Fruit fly (Drosophila melanogaster): ENCODE measurements around the gene CG32112.

The CG32112 gene

dm6 chr3L:12745121-12745770, 3.7 kb downstream of the CG32112 start, which contains the start of gene CG32109:
CG32109 (plus strand) TSS chr3L:12745344.
- no peak for TF ChIP-seq Dll (optimal IDR thresholded peaks at IDR 0.05)
- TF ChIP-seq CG8478 (optimal IDR thresholded peaks at IDR 0.05): no peak
- no peak for TF ChIP-seq EcR (GFP tag; optimal IDR thresholded peaks at IDR 0.05)
- no peak for TF ChIP-seq usp (GFP tag; optimal IDR thresholded peaks at IDR 0.05)
- no peak for TF ChIP-seq pan (optimal IDR thresholded peaks at IDR 0.05)
- TF ChIP-seq psq (optimal IDR thresholded peaks at IDR 0.05): no peak

dm6 chr3L:12746241-12746640, 4.7 kb downstream of the CG32112 start:
- TF ChIP-seq psq (optimal IDR thresholded peaks at IDR 0.05) (no peak), EcR (GFP tag; optimal IDR thresholded peaks at IDR 0.05) (no peak), Dll (optimal IDR thresholded peaks at IDR 0.05) (no peak), pan (optimal IDR thresholded peaks at IDR 0.05) (no peak), CG8478 (optimal IDR thresholded peaks at IDR 0.05) (no peak), usp (GFP tag; optimal IDR thresholded peaks at IDR 0.05) (no peak)

dm6 chr3L:12748711-12749566, 7.4 kb downstream of the CG32112 start:
- TF ChIP-seq EcR (GFP tag; optimal IDR thresholded peaks at IDR 0.05) (no peak), usp (GFP tag; optimal IDR thresholded peaks at IDR 0.05) (no peak), Dll (optimal IDR thresholded peaks at IDR 0.05) (no peak), CG8478 (optimal IDR thresholded peaks at IDR 0.05) (no peak), psq (optimal IDR thresholded peaks at IDR 0.05) (no peak), pan (optimal IDR thresholded peaks at IDR 0.05) (no peak)

dm6 chr3L:12749567-12750535, 8.3 kb downstream of the CG32112 start, which contains the start of the genes Klc and CG10984:
Klc (minus strand) TSS chr3L:12750056.
CG10984 (plus strand) TSS chr3L:12750119.
- TF ChIP-seq usp (GFP tag; optimal IDR thresholded peaks at IDR 0.05): no peak
- TF ChIP-seq psq (optimal IDR thresholded peaks at IDR 0.05): no peak
- no peak for TF ChIP-seq Dll (optimal IDR thresholded peaks at IDR 0.05)
- no peak for TF ChIP-seq pan (optimal IDR thresholded peaks at IDR 0.05)
- no peak for TF ChIP-seq EcR (GFP tag; optimal IDR thresholded peaks at IDR 0.05)

dm6 chr3L:12754769-12755189, 13.3 kb downstream of the CG32112 start, which contains the start of the genes CG10973 and Vps13D:
CG10973 (minus strand) TSS chr3L:12754774.
Vps13D (plus strand) TSS chr3L:12755049.
- TF ChIP-seq EcR (GFP tag; optimal IDR thresholded peaks at IDR 0.05): no peak
- no peak for TF ChIP-seq usp (GFP tag; optimal IDR thresholded peaks at IDR 0.05)
- TF ChIP-seq Dll (optimal IDR thresholded peaks at IDR 0.05): no peak
- TF ChIP-seq pan (optimal IDR thresholded peaks at IDR 0.05): no peak
- no peak for TF ChIP-seq CG8478 (optimal IDR thresholded peaks at IDR 0.05)
- TF ChIP-seq psq (optimal IDR thresholded peaks at IDR 0.05): no peak

dm6 chr3L:12772740-12773686, 31.5 kb downstream of the CG32112 start, which contains the start of gene Hip1:
Hip1 (minus strand) TSS chr3L:12773573.
- TF ChIP-seq EcR (GFP tag; optimal IDR thresholded peaks at IDR 0.05) (no peak), CG8478 (optimal IDR thresholded peaks at IDR 0.05) (no peak), psq (optimal IDR thresholded peaks at IDR 0.05) (no peak)

- TF ChIP-seq pan (optimal IDR thresholded peaks at IDR 0.05) (no peak), CG8478 (optimal IDR thresholded peaks at IDR 0.05) (no peak), usp (GFP tag; optimal IDR thresholded peaks at IDR 0.05) (no peak)
Measured at dm6 chr3L:12778616-12779015, 37.1 kb downstream of the CG32112 start, which contains the start of gene CG32106. CG32106 (minus strand) TSS chr3L:12778716.

- TF ChIP-seq Dll (optimal IDR thresholded peaks at IDR 0.05) (no peak), usp (GFP tag; optimal IDR thresholded peaks at IDR 0.05) (no peak)
Measured at dm6 chr3L:12780997-12781396, 39.5 kb downstream of the CG32112 start, which contains the start of the genes CG10969 and CG17666. CG10969 (minus strand) TSS chr3L:12781097. CG17666 (plus strand) TSS chr3L:12781325.

- TF ChIP-seq usp (GFP tag; optimal IDR thresholded peaks at IDR 0.05): no peak
- TF ChIP-seq psq (optimal IDR thresholded peaks at IDR 0.05): no peak
- TF ChIP-seq pan (optimal IDR thresholded peaks at IDR 0.05): no peak
- no peak for TF ChIP-seq EcR (GFP tag; optimal IDR thresholded peaks at IDR 0.05)
- no peak for TF ChIP-seq Dll (optimal IDR thresholded peaks at IDR 0.05)
- TF ChIP-seq CG8478 (optimal IDR thresholded peaks at IDR 0.05): no peak
Measured at dm6 chr3L:12789875-12790373, 48.4 kb downstream of the CG32112 start, which contains the start of gene CG42709. CG42709 (plus strand) TSS chr3L:12790192.
